Worm (Caenorhabditis elegans) whole organism, L2 larva: ENCODE data around the gene popl-1.

Source experiments
- C34F6.9 ChIP-seq: fragments of 150-350 bp; optimal IDR thresholded peaks from 2 replicates; lab custom pipeline; 2014; ENCODE audit warnings: missing biosample characterization, missing genetic modification characterization
- F13H6.1 ChIP-seq: sonication (generic microtip); optimal IDR thresholded peaks from 2 replicates; lab custom pipeline; 2016; ENCODE audit warnings: missing genetic modification characterization, missing compliant biosample characterization
- Y55F3AM.14 ChIP-seq: fragments of 200-800 bp; sonication (Bioruptor generic); optimal IDR thresholded peaks from 2 replicates; lab custom pipeline; 2018; ENCODE audit warnings: mild to moderate bottlenecking, missing genetic modification characterization, missing compliant biosample characterization
- ZK546.5 ChIP-seq: sonication (generic microtip); optimal IDR thresholded peaks from 2 replicates; lab custom pipeline; 2017; ENCODE audit warnings: missing biosample characterization, missing genetic modification characterization
- alr-1 ChIP-seq: fragments of 150-350 bp; optimal IDR thresholded peaks from 2 replicates; lab custom pipeline; 2014; ENCODE audit warnings: missing biosample characterization, missing genetic modification characterization
- aly-2 ChIP-seq: fragments of 150-350 bp; optimal IDR thresholded peaks from 2 replicates; lab custom pipeline; 2014; ENCODE audit warnings: missing biosample characterization, missing genetic modification characterization
- ama-1 ChIP-seq: fragments of 150-350 bp; optimal IDR thresholded peaks from 2 replicates; lab custom pipeline; 2018; ENCODE audit warnings: inconsistent platforms
- blmp-1 ChIP-seq: sonication (generic microtip); optimal IDR thresholded peaks from 2 replicates; lab custom pipeline; 2017; ENCODE audit warnings: missing genetic modification characterization, mild to moderate bottlenecking, missing compliant biosample characterization, antibody characterized with exemption, moderate library complexity; ENCODE audit not compliant: insufficient read depth
- ceh-16 ChIP-seq: fragments of 150-350 bp; optimal IDR thresholded peaks from 2 replicates; lab custom pipeline; 2014; ENCODE audit warnings: missing biosample characterization, missing genetic modification characterization
- crh-2 ChIP-seq: sonication (generic microtip); optimal IDR thresholded peaks from 2 replicates; lab custom pipeline; 2017; ENCODE audit warnings: missing biosample characterization, missing genetic modification characterization
- dmd-4 ChIP-seq: sonication (generic microtip); optimal IDR thresholded peaks from 2 replicates; lab custom pipeline; 2017; ENCODE audit warnings: missing biosample characterization, missing genetic modification characterization
- egl-27 ChIP-seq: sonication (generic microtip); optimal IDR thresholded peaks from 3 replicates; lab custom pipeline; 2017; ENCODE audit warnings: missing biosample characterization, missing genetic modification reagents, missing genetic modification characterization
- elt-1 ChIP-seq: fragments of 150-350 bp; optimal IDR thresholded peaks from 2 replicates; lab custom pipeline; 2014; ENCODE audit warnings: missing biosample characterization, missing genetic modification characterization
- elt-3 ChIP-seq: sonication (generic microtip); optimal IDR thresholded peaks from 2 replicates; lab custom pipeline; 2017; ENCODE audit warnings: missing biosample characterization, missing genetic modification characterization
- fos-1 ChIP-seq: fragments of 150-350 bp; optimal IDR thresholded peaks from 2 replicates; lab custom pipeline; 2014; ENCODE audit warnings: missing biosample characterization, missing genetic modification characterization
- gmeb-1 ChIP-seq: fragments of 150-350 bp; optimal IDR thresholded peaks from 2 replicates; lab custom pipeline; 2014; ENCODE audit warnings: missing biosample characterization, missing genetic modification characterization
- lin-11 ChIP-seq: fragments of 150-350 bp; sonication (generic microtip); optimal IDR thresholded peaks from 2 replicates; lab custom pipeline; 2014; ENCODE audit warnings: missing biosample characterization, missing genetic modification characterization, inconsistent platforms, mixed read lengths
- lin-13 ChIP-seq: fragments of 150-350 bp; optimal IDR thresholded peaks from 2 replicates; lab custom pipeline; 2014; ENCODE audit warnings: missing biosample characterization, missing genetic modification reagents, missing genetic modification characterization
- lsy-2 ChIP-seq, 2 experiments: fragments of 150-350 bp in 1 of 2; sonication (generic microtip) in 1 of 2; optimal IDR thresholded peaks; 2 replicates each; lab custom pipeline; 2014 to 2017; ENCODE audit warnings: missing biosample characterization in 2 of 2, missing genetic modification characterization in 2 of 2
- mab-5 ChIP-seq: fragments of 150-350 bp; optimal IDR thresholded peaks from 2 replicates; lab custom pipeline; 2014; ENCODE audit warnings: missing biosample characterization, missing genetic modification characterization
- mbf-1 ChIP-seq: sonication (generic microtip); optimal IDR thresholded peaks from 2 replicates; lab custom pipeline; 2017; ENCODE audit warnings: missing biosample characterization, missing genetic modification characterization
- mdl-1 ChIP-seq, 2 experiments: fragments of 150-350 bp in 1 of 2; sonication (generic microtip) in 1 of 2; optimal IDR thresholded peaks; 2 replicates each; lab custom pipeline; 2017; ENCODE audit warnings: missing biosample characterization in 2 of 2, missing genetic modification characterization in 2 of 2
- nhr-10 ChIP-seq: sonication (generic microtip); optimal IDR thresholded peaks from 2 replicates; lab custom pipeline; 2017; ENCODE audit warnings: missing biosample characterization, missing genetic modification characterization
- nhr-11 ChIP-seq: fragments of 150-350 bp; optimal IDR thresholded peaks from 2 replicates; lab custom pipeline; 2014; ENCODE audit warnings: missing biosample characterization, missing genetic modification characterization
- nhr-12 ChIP-seq: fragments of 150-350 bp; optimal IDR thresholded peaks from 2 replicates; lab custom pipeline; 2014; ENCODE audit warnings: missing biosample characterization, missing genetic modification characterization
- nhr-21 ChIP-seq: fragments of 150-350 bp; optimal IDR thresholded peaks from 2 replicates; lab custom pipeline; 2014; ENCODE audit warnings: missing biosample characterization, missing genetic modification characterization
- nhr-23 ChIP-seq: fragments of 150-350 bp; optimal IDR thresholded peaks from 2 replicates; lab custom pipeline; 2014; ENCODE audit warnings: missing biosample characterization, missing genetic modification reagents, missing genetic modification characterization
- nhr-237 ChIP-seq: fragments of 150-350 bp; optimal IDR thresholded peaks from 2 replicates; lab custom pipeline; 2014; ENCODE audit warnings: missing biosample characterization, missing genetic modification characterization
- nhr-25 ChIP-seq: fragments of 150-350 bp; sonication (generic microtip); optimal IDR thresholded peaks from 3 replicates; lab custom pipeline; 2014; ENCODE audit warnings: missing biosample characterization, missing genetic modification characterization
- nhr-6 ChIP-seq: fragments of 150-350 bp; optimal IDR thresholded peaks from 2 replicates; lab custom pipeline; 2014; ENCODE audit warnings: missing biosample characterization, missing genetic modification characterization
- nhr-77 ChIP-seq: fragments of 150-350 bp; optimal IDR thresholded peaks from 2 replicates; lab custom pipeline; 2014; ENCODE audit warnings: missing biosample characterization, missing genetic modification characterization
- peb-1 ChIP-seq: fragments of 150-350 bp; optimal IDR thresholded peaks from 2 replicates; lab custom pipeline; 2014; ENCODE audit warnings: missing biosample characterization, missing genetic modification characterization
- skn-1 ChIP-seq: sonication (generic microtip); optimal IDR thresholded peaks from 2 replicates; lab custom pipeline; 2017; ENCODE audit warnings: missing biosample characterization, missing genetic modification characterization
- sma-3 ChIP-seq: sonication (generic microtip); optimal IDR thresholded peaks from 2 replicates; lab custom pipeline; 2016; ENCODE audit warnings: missing genetic modification reagents, missing genetic modification characterization, missing compliant biosample characterization
- sma-9 ChIP-seq, 2 experiments: fragments of 150-350 bp in 1 of 2; sonication (generic microtip) in 1 of 2; optimal IDR thresholded peaks; 2 replicates each; lab custom pipeline; 2014 to 2016; ENCODE audit warnings: missing genetic modification characterization in 2 of 2, mild to moderate bottlenecking in 1 of 2, missing biosample characterization in 1 of 2, missing compliant biosample characterization in 1 of 2, missing genetic modification reagents in 1 of 2, moderate library complexity in 1 of 2
- snpc-4 ChIP-seq: fragments of 150-350 bp; optimal IDR thresholded peaks from 2 replicates; lab custom pipeline; 2014; ENCODE audit warnings: missing biosample characterization, missing genetic modification characterization
- unc-39 ChIP-seq: fragments of 150-350 bp; optimal IDR thresholded peaks from 2 replicates; lab custom pipeline; 2014; ENCODE audit warnings: missing biosample characterization, missing genetic modification characterization
- unc-55 ChIP-seq: fragments of 150-350 bp; sonication (generic microtip); optimal IDR thresholded peaks from 3 replicates; lab custom pipeline; 2014; ENCODE audit warnings: missing biosample characterization, missing genetic modification reagents, missing genetic modification characterization
- unc-62 ChIP-seq: fragments of 150-350 bp; optimal IDR thresholded peaks from 2 replicates; lab custom pipeline; 2014; ENCODE audit warnings: missing biosample characterization, missing genetic modification reagents, missing genetic modification characterization
- zag-1 ChIP-seq: fragments of 150-350 bp; optimal IDR thresholded peaks from 2 replicates; lab custom pipeline; 2014; ENCODE audit warnings: missing biosample characterization, missing genetic modification characterization
- ztf-11 ChIP-seq: sonication (generic microtip); optimal IDR thresholded peaks from 2 replicates; lab custom pipeline; 2017; ENCODE audit warnings: missing biosample characterization, missing genetic modification characterization

Gene popl-1

ce11 chrIII:6442305-6443125 lies 11.8 kb upstream of the popl-1 start, which contains the start of gene mel-32:
Gene mel-32 (minus strand): TSS chrIII:6443000.
- TF ChIP-seq mab-5 (no peak), lin-13 (GFP tag; lab: Kevin White, UChicago) (no peak), nhr-21 (tag; lab: Kevin White, UChicago) (no peak), nhr-77 (tag; lab: Kevin White, UChicago) (no peak), mdl-1 (tag; optimal IDR thresholded peaks at IDR 0.05; lab: Kevin White, UChicago) (no peak), C34F6.9 (tag; lab: Kevin White, UChicago) (no peak), blmp-1 (tag; lab: Kevin White, UChicago) (peak; percentile 21), elt-3 (no peak), dmd-4 (tag; lab: Kevin White, UChicago) (no peak), sma-9 (GFP tag; optimal IDR thresholded peaks at IDR 0.05; lab: Kevin White, UChicago) (peak; percentile 22), sma-9 (tag; optimal IDR thresholded peaks at IDR 0.05; lab: Kevin White, UChicago) (no peak), unc-55 (GFP tag; lab: Kevin White, UChicago) (no peak), ama-1 (peak; percentile 31), lsy-2 (tag; optimal IDR thresholded peaks at IDR 0.05; lab: Kevin White, UChicago) (peak in 1 of 2 experiments; percentile 49), ztf-11 (no peak), crh-2 (tag; lab: Kevin White, UChicago) (peak; percentile 16), elt-1 (no peak), unc-62 (GFP tag; lab: Kevin White, UChicago) (no peak), sma-3 (GFP tag; lab: Kevin White, UChicago) (peak; percentile 2), lin-11 (tag; lab: Kevin White, UChicago) (no peak), fos-1 (peak; percentile 22), peb-1 (no peak), nhr-10 (tag; lab: Kevin White, UChicago) (no peak), ZK546.5 (no peak)

ce11 chrIII:6439854-6440253 lies 9.1 kb upstream of the popl-1 start:
- TF ChIP-seq C34F6.9 (tag; lab: Kevin White, UChicago): no peak
- no peak for TF ChIP-seq nhr-21 (tag; lab: Kevin White, UChicago)
- no peak for TF ChIP-seq nhr-11 (tag; lab: Kevin White, UChicago)
- TF ChIP-seq fos-1: no peak
- no peak for TF ChIP-seq Y55F3AM.14 (GFP tag; lab: Kevin White, UChicago)
- TF ChIP-seq, all 48 proteins: peak for 0

ce11 chrIII:6436308-6436707 lies 5.6 kb upstream of the popl-1 start, which contains the start of gene C05D11.1:
Gene C05D11.1 (plus strand): TSS chrIII:6436608.
- no peak for TF ChIP-seq peb-1
- TF ChIP-seq aly-2 (tag; lab: Kevin White, UChicago): no peak
- TF ChIP-seq C34F6.9 (tag; lab: Kevin White, UChicago): no peak
- TF ChIP-seq nhr-237 (tag; lab: Kevin White, UChicago): no peak

ce11 chrIII:6432939-6433338 lies 2.2 kb upstream of the popl-1 start, which contains the start of gene vps-16:
Gene vps-16 (plus strand): TSS chrIII:6433239.
- TF ChIP-seq blmp-1 (tag; lab: Kevin White, UChicago) (no peak), ceh-16 (tag; lab: Kevin White, UChicago) (no peak), nhr-21 (tag; lab: Kevin White, UChicago) (no peak), nhr-23 (tag; lab: Kevin White, UChicago) (no peak), nhr-12 (tag; lab: Kevin White, UChicago) (no peak), dmd-4 (tag; lab: Kevin White, UChicago) (no peak), crh-2 (tag; lab: Kevin White, UChicago) (no peak), unc-39 (tag; lab: Kevin White, UChicago) (no peak), unc-62 (GFP tag; lab: Kevin White, UChicago) (no peak), nhr-25 (tag; lab: Kevin White, UChicago) (no peak), lin-13 (GFP tag; lab: Kevin White, UChicago) (no peak)

- no peak for TF ChIP-seq elt-1
- peak; percentile 94 for TF ChIP-seq alr-1
- no peak for TF ChIP-seq unc-62 (GFP tag; lab: Kevin White, UChicago)
- no peak for TF ChIP-seq nhr-77 (tag; lab: Kevin White, UChicago)
- TF ChIP-seq egl-27: peak; percentile 13
- no peak for TF ChIP-seq mbf-1 (tag; lab: Kevin White, UChicago)
- peak; percentile 71 for TF ChIP-seq gmeb-1
- no peak for TF ChIP-seq nhr-10 (tag; lab: Kevin White, UChicago)
- TF ChIP-seq ama-1: no peak
- TF ChIP-seq zag-1: peak; percentile 31
- peak; percentile 6 for TF ChIP-seq nhr-11 (tag; lab: Kevin White, UChicago)
- peak; percentile 47 for TF ChIP-seq nhr-21 (tag; lab: Kevin White, UChicago)
- peak; percentile 89 for TF ChIP-seq crh-2 (tag; lab: Kevin White, UChicago)
- no peak for TF ChIP-seq unc-39 (tag; lab: Kevin White, UChicago)
- TF ChIP-seq skn-1 (tag; lab: Kevin White, UChicago): no peak
- TF ChIP-seq elt-3: no peak
- TF ChIP-seq ztf-11: no peak
- no peak for TF ChIP-seq lin-13 (GFP tag; lab: Kevin White, UChicago)
- TF ChIP-seq snpc-4 (tag; lab: Kevin White, UChicago): no peak
- peak; percentile 60 for TF ChIP-seq F13H6.1
- TF ChIP-seq nhr-6 (tag; lab: Kevin White, UChicago): peak; percentile 58
- no peak for TF ChIP-seq peb-1
Observed at ce11 chrIII:6431766-6432228, 1.1 kb upstream of the popl-1 start, which contains the start of the genes mrps-17 and txdc-9. Gene mrps-17 (minus strand): TSS chrIII:6431798. Gene txdc-9 (plus strand): TSS chrIII:6432178.
